Worm (Caenorhabditis elegans): ENCODE results near the gene hst-1.

DNA sequence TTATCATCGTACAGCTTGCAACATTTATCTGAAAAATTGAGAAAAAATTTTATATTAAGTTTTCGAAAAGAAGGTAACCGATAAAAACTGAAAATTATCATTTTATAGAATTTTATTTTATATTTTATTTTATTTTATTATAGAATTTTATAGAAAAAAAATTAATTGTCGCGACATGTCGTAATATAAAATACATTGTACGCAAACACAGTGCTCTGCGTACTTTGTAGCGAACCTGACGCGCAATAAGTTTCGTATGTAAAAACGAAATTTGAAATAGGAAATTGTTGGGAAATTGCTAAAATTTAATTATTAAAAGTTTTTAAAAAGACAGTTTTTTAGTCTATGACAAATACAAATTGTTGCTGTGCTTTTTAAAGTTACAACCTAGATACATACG lies at the start of gene hst-1, which contains the start of gene ints-6:
- TF ChIP-seq tbx-2 (tag; optimal IDR thresholded peaks at IDR 0.05) (no peak), hlh-30 (tag; optimal IDR thresholded peaks at IDR 0.05; ENCODE audit: insufficient read depth) (no peak), ceh-14 (tag; optimal IDR thresholded peaks at IDR 0.05) (no peak), F13H6.1 (tag; optimal IDR thresholded peaks at IDR 0.05) (no peak)

Measured in whole organism, late embryonic.